Worm (Caenorhabditis elegans): ENCODE measurements around the gene C07H4.1.

The C07H4.1 gene

ce11 chrII:9072769-9073168 is 20.7 kb downstream of the C07H4.1 start:
- TF ChIP-seq nhr-76 (tag; optimal IDR thresholded peaks at IDR 0.05): no peak
- TF ChIP-seq unc-62 (GFP tag; optimal IDR thresholded peaks at IDR 0.05 in 1 of 2): peak in 1 of 2 experiments; percentile 52
- TF ChIP-seq unc-62 (tag; optimal IDR thresholded peaks at IDR 0.05): no peak

- no peak for TF ChIP-seq ama-1 (optimal IDR thresholded peaks at IDR 0.05)
- TF ChIP-seq dmd-6 (GFP tag; IDR thresholded peaks at IDR 0.05): no peak
- no peak for TF ChIP-seq attf-4 (tag; optimal IDR thresholded peaks at IDR 0.05)
- no peak for TF ChIP-seq ceh-32 (tag; optimal IDR thresholded peaks at IDR 0.05; ENCODE audit: poor library complexity)
These were observed 22.7 kb downstream of the C07H4.1 start, which contains the start of gene T24B8.4 for ce11 chrII:9070740-9071139. Gene T24B8.4 (minus strand): TSS chrII:9070840.

ce11 chrII:9069836-9070235 is 23.6 kb downstream of the C07H4.1 start:
- TF ChIP-seq zfp-3 (GFP tag; conservative IDR thresholded peaks at IDR 0.05): no peak
- TF ChIP-seq dmd-9 (GFP tag; IDR thresholded peaks at IDR 0.05): 0 out of 2 replicates have a peak, but pooled peaks have one; percentile 5
- TF ChIP-seq F37D6.2 (tag; optimal IDR thresholded peaks at IDR 0.05): no peak
- TF ChIP-seq set-16 (GFP tag; IDR thresholded peaks at IDR 0.05): peak; percentile 72
- peak in 1 of 2 experiments; percentile 6 for TF ChIP-seq unc-62 (GFP tag; optimal IDR thresholded peaks at IDR 0.05 in 1 of 2)
- no peak for TF ChIP-seq unc-62 (tag; optimal IDR thresholded peaks at IDR 0.05)

ce11 chrII:9064437-9064836 is 29.0 kb downstream of the C07H4.1 start:
- TF ChIP-seq D1046.2 (GFP tag; IDR thresholded peaks at IDR 0.05) (no peak), madf-9 (GFP tag; conservative IDR thresholded peaks at IDR 0.05) (no peak), unc-62 (GFP tag; optimal IDR thresholded peaks at IDR 0.05 in 1 of 2) (peak in 1 of 2 experiments; percentile 80), unc-62 (tag; optimal IDR thresholded peaks at IDR 0.05) (no peak), tra-1 (GFP tag; IDR thresholded peaks at IDR 0.05) (no peak), T26A8.4 (GFP tag; IDR thresholded peaks at IDR 0.05) (no peak), ZK546.5 (tag; optimal IDR thresholded peaks at IDR 0.05) (no peak)

ce11 chrII:9063350-9063749 is 30.1 kb downstream of the C07H4.1 start:
- TF ChIP-seq lsy-2 (tag; optimal IDR thresholded peaks at IDR 0.05) (peak in 1 of 2 experiments; percentile 44), nhr-6 (tag; optimal IDR thresholded peaks at IDR 0.05) (peak; percentile 53), mep-1 (tag; optimal IDR thresholded peaks at IDR 0.05) (peak; percentile 20), jun-1 (tag; optimal IDR thresholded peaks at IDR 0.05) (no peak), aha-1 (tag) (no peak), ama-1 (optimal IDR thresholded peaks at IDR 0.05) (peak; percentile 13)

- TF ChIP-seq unc-62 (GFP tag; optimal IDR thresholded peaks at IDR 0.05 in 1 of 2) (peak in 1 of 2 experiments; percentile 12), unc-62 (tag; optimal IDR thresholded peaks at IDR 0.05) (no peak), dpl-1 (GFP tag; optimal IDR thresholded peaks at IDR 0.05) (no peak), duxl-1 (tag; optimal IDR thresholded peaks at IDR 0.05; ENCODE audit: poor library complexity) (no peak), egl-43 (GFP tag; IDR thresholded peaks at IDR 0.05) (no peak), daf-16 (GFP tag; optimal IDR thresholded peaks at IDR 0.05) (no peak), daf-16 (tag; optimal IDR thresholded peaks at IDR 0.05) (peak; percentile 10)
These were observed 31.1 kb downstream of the C07H4.1 start for ce11 chrII:9062261-9062948.

- TF ChIP-seq nhr-237 (tag; optimal IDR thresholded peaks at IDR 0.05) (no peak), aha-1 (tag) (peak; percentile 97), lim-7 (GFP tag; IDR thresholded peaks at IDR 0.05) (no peak), T26A8.4 (GFP tag; IDR thresholded peaks at IDR 0.05) (no peak), tag-97 (GFP tag; IDR thresholded peaks at IDR 0.05) (no peak), hlh-30 (tag; optimal IDR thresholded peaks at IDR 0.05; ENCODE audit: insufficient read depth) (peak; percentile 71), dve-1 (tag; optimal IDR thresholded peaks at IDR 0.05; ENCODE audit: insufficient read depth) (peak; percentile 82), snpc-1.2 (GFP tag; IDR thresholded peaks at IDR 0.05) (0 out of 2 replicates have a peak, but pooled peaks have one; percentile 28), lin-1 (GFP tag; IDR thresholded peaks at IDR 0.05) (no peak; the same call in 1 of the 2 replicates), zag-1 (tag; optimal IDR thresholded peaks at IDR 0.05) (no peak), nhr-10 (tag; optimal IDR thresholded peaks at IDR 0.05) (peak; percentile 15), ctbp-1 (GFP tag; IDR thresholded peaks at IDR 0.05) (peak; percentile 71), nhr-48 (tag; optimal IDR thresholded peaks at IDR 0.05) (peak; percentile 43), daf-19 (GFP tag; conservative IDR thresholded peaks at IDR 0.05) (peak; percentile 72; the same call in 1 of the 2 replicates), Y105C5A.15 (GFP tag; IDR thresholded peaks at IDR 0.05) (no peak), nhr-6 (tag; optimal IDR thresholded peaks at IDR 0.05) (no peak)
These were observed 31.8 kb downstream of the C07H4.1 start for ce11 chrII:9061557-9062183.

Measured in whole organism, L4 larva.